Worm (Caenorhabditis elegans): ENCODE measurements around the gene B0035.18.

B0035.18 gene

DNA sequence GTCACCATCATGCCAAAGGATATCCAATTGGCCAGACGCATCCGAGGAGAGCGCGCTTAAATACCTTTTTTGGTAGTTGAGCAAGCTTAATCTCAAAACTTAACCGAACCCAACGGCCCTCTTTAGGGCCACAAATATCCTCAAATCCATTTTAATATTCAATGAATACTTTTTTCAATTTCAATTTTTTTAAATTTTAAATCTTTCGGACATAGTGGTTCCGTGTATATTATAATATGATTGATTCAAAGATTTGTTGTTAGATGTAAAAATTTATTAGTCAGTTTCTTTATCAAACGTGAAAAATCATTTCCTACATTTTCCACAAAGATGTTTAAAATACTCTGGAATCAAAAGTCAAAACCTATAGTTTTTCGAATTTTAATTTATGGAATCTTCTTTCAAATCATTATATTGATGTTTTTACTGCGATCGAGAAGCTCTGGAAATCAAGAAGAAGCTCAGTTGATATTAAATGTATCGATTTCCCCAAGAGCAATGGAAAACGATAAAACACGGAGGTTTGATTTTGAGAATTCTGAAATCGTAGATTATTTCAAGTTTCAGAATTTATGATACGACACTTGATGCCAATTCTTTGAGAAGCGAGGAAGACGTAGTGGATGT, 6.9 kb downstream of the B0035.18 start, which contains the start of gene B0035.21:
Gene B0035.21 (plus strand): TSS at position 322 of the 627 bp plus-strand sequence.
- peak; percentile 51; the same call in 1 of the 2 replicates for TF ChIP-seq C17E4.6 (GFP tag; IDR thresholded peaks at IDR 0.05)
- 0 out of 2 replicates have a peak, but pooled peaks have one; percentile 15 for TF ChIP-seq B0019.2 (GFP tag; conservative IDR thresholded peaks at IDR 0.05)
- peak; percentile 70; the same call in 1 of the 2 replicates for TF ChIP-seq Y95B8A.8 (GFP tag; IDR thresholded peaks at IDR 0.05)
- peak; percentile 53 for TF ChIP-seq D2030.7 (GFP tag; IDR thresholded peaks at IDR 0.05)
- TF ChIP-seq lir-1 (GFP tag; conservative IDR thresholded peaks at IDR 0.05), result no peak
- no peak for TF ChIP-seq F57A8.1 (GFP tag; optimal IDR thresholded peaks at IDR 0.05)
- no peak for TF ChIP-seq K12H6.12 (tag; optimal IDR thresholded peaks at IDR 0.05)
- peak; percentile 64 for TF ChIP-seq hsf-1 (GFP tag; IDR thresholded peaks at IDR 0.05)
- TF ChIP-seq him-1 (tag; optimal IDR thresholded peaks at IDR 0.05), result peak; percentile 81
- TF ChIP-seq madf-3 (GFP tag; IDR thresholded peaks at IDR 0.05), result 0 out of 2 replicates have a peak, but pooled peaks have one; percentile 50
- TF ChIP-seq F39B2.1 (GFP tag; IDR thresholded peaks at IDR 0.05), result peak; percentile 85
- no peak for TF ChIP-seq zim-3 (tag; optimal IDR thresholded peaks at IDR 0.05)
- TF ChIP-seq nhr-27 (tag; optimal IDR thresholded peaks at IDR 0.05), result no peak
- peak; percentile 59; the same call in 1 of the 2 replicates for TF ChIP-seq rcor-1 (GFP tag; IDR thresholded peaks at IDR 0.05)
- peak; percentile 87 for TF ChIP-seq lin-26 (GFP tag; IDR thresholded peaks at IDR 0.05)
- peak; percentile 75 for TF ChIP-seq dox-1 (GFP tag; IDR thresholded peaks at IDR 0.05)
- TF ChIP-seq ekl-4 (GFP tag; IDR thresholded peaks at IDR 0.05), result peak; percentile 38; the same call in 1 of the 2 replicates
- 0 out of 2 replicates have a peak, but pooled peaks have one; percentile 73 for TF ChIP-seq Y79H2A.3 (GFP tag; conservative IDR thresholded peaks at IDR 0.05)
- peak; percentile 29; the same call in 1 of the 2 replicates for TF ChIP-seq madf-8 (GFP tag; conservative IDR thresholded peaks at IDR 0.05)
- peak; percentile 84 for TF ChIP-seq attf-6 (GFP tag; IDR thresholded peaks at IDR 0.05)
- no peak for TF ChIP-seq ceh-40 (GFP tag; IDR thresholded peaks at IDR 0.05)
- TF ChIP-seq snpc-1.3 (tag; optimal IDR thresholded peaks at IDR 0.05; ENCODE audit: insufficient read depth), result peak; percentile 7
- TF ChIP-seq let-607 (tag; optimal IDR thresholded peaks at IDR 0.05), result no peak
- TF ChIP-seq cebp-1 (GFP tag; IDR thresholded peaks at IDR 0.05), result no peak
- TF ChIP-seq cebp-1 (tag; optimal IDR thresholded peaks at IDR 0.05), result peak; percentile 10
- TF ChIP-seq lsl-1 (GFP tag; optimal IDR thresholded peaks at IDR 0.05), result no peak
- peak; percentile 73 for TF ChIP-seq madf-6 (GFP tag; IDR thresholded peaks at IDR 0.05)
- 0 out of 2 replicates have a peak, but pooled peaks have one; percentile 16 for TF ChIP-seq ztf-25 (GFP tag; IDR thresholded peaks at IDR 0.05)
- peak; percentile 27 for TF ChIP-seq lin-54 (GFP tag; optimal IDR thresholded peaks at IDR 0.05)
- TF ChIP-seq unc-130 (GFP tag; optimal IDR thresholded peaks at IDR 0.05), result no peak
- TF ChIP-seq F33H1.4 (GFP tag; IDR thresholded peaks at IDR 0.05), result peak; percentile 22; the same call in 1 of the 2 replicates
- TF ChIP-seq Y53G8AR.9 (GFP tag; conservative IDR thresholded peaks at IDR 0.05), result peak; percentile 76
- 0 out of 2 replicates have a peak, but pooled peaks have one; percentile 43 for TF ChIP-seq egl-44 (GFP tag; IDR thresholded peaks at IDR 0.05)
- peak; percentile 23; the same call in 1 of the 2 replicates for TF ChIP-seq hmg-1.2 (GFP tag; IDR thresholded peaks at IDR 0.05)

DNA sequence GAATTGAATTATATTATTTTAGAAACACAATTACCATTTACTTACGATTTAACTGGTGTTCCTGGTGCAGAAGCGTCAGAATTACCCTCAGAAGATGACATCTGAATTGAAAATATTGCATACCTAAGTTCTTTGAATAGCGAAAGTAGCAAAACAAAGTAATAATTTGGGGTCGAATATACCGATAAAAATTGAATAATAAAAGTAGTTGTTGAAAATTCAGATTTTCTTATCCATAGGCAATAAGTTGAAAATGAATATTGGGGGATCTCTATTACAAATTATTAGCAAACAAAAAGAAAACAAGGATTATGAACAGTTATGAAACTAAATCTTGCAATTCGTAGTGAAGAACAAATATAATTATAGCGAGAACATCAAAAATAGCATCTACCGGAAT, 9.2 kb downstream of the B0035.18 start, which contains the start of gene leo-1:
Gene leo-1 (minus strand): TSS at position 101 of the 400 bp plus-strand sequence.
- TF ChIP-seq snpc-1.1 (tag; optimal IDR thresholded peaks at IDR 0.05; ENCODE audit: insufficient read depth), result no peak
- TF ChIP-seq mcd-1 (GFP tag; IDR thresholded peaks at IDR 0.05), result no peak
- no peak for TF ChIP-seq nfya-2 (GFP tag; IDR thresholded peaks at IDR 0.05)
